Worm (Caenorhabditis elegans) whole organism, L4 larva: ENCODE results near the gene ZC262.2.

Experiments used
- F10B5.3 ChIP-seq: sonication (generic microtip); optimal IDR thresholded peaks from 2 replicates; lab custom pipeline; 2016; ENCODE audit warnings: mild to moderate bottlenecking, missing genetic modification characterization, missing compliant biosample characterization
- F44E2.7 ChIP-seq: fragments of 200-800 bp; sonication (Bioruptor generic); IDR thresholded peaks from 2 replicates; pipeline ENCODE4 v2.1.2; 2022; ENCODE audit warnings: missing genetic modification characterization, missing compliant biosample characterization
- Y105C5A.15 ChIP-seq: fragments of 200-800 bp; sonication (Bioruptor generic); IDR thresholded peaks from 2 replicates; pipeline ENCODE4 v1.3.6; 2022; ENCODE audit warnings: missing genetic modification characterization, missing compliant biosample characterization
- aly-2 ChIP-seq: sonication (generic microtip); optimal IDR thresholded peaks from 2 replicates; lab custom pipeline; 2018; ENCODE audit warnings: missing biosample characterization, missing genetic modification characterization
- ama-1 ChIP-seq: fragments of 150-350 bp; optimal IDR thresholded peaks from 2 replicates; lab custom pipeline; 2014; ENCODE audit warnings: inconsistent platforms, mixed read lengths
- attf-4 ChIP-seq: sonication (generic microtip); optimal IDR thresholded peaks from 3 replicates; lab custom pipeline; 2017; ENCODE audit warnings: missing biosample characterization, missing genetic modification characterization
- ceh-20 ChIP-seq: fragments of 200-800 bp; sonication (Bioruptor generic); IDR thresholded peaks from 2 replicates; pipeline ENCODE4 v1.3.6; 2022; ENCODE audit warnings: missing genetic modification reagents, missing genetic modification characterization, missing compliant biosample characterization
- ceh-28 ChIP-seq: fragments of 150-350 bp; optimal IDR thresholded peaks from 2 replicates; lab custom pipeline; 2014; ENCODE audit warnings: missing biosample characterization, missing genetic modification reagents, missing genetic modification characterization
- ceh-32 ChIP-seq: sonication (generic microtip); optimal IDR thresholded peaks from 2 replicates; lab custom pipeline; 2016; ENCODE audit warnings: mild to moderate bottlenecking, missing genetic modification characterization, missing compliant biosample characterization; ENCODE audit not compliant: poor library complexity
- ceh-62 ChIP-seq: sonication (generic microtip); optimal IDR thresholded peaks from 2 replicates; lab custom pipeline; 2017; ENCODE audit warnings: missing biosample characterization, missing genetic modification characterization
- ceh-82 ChIP-seq: sonication (generic microtip); optimal IDR thresholded peaks from 2 replicates; lab custom pipeline; 2017; ENCODE audit warnings: missing biosample characterization, missing genetic modification characterization
- cey-2 ChIP-seq: sonication (generic microtip); optimal IDR thresholded peaks from 3 replicates; lab custom pipeline; 2017; ENCODE audit warnings: missing genetic modification characterization, mild to moderate bottlenecking, missing compliant biosample characterization, antibody characterized with exemption, borderline replicate concordance; ENCODE audit not compliant: insufficient read depth
- daf-12 ChIP-seq: fragments of 150-350 bp; optimal IDR thresholded peaks from 2 replicates; lab custom pipeline; 2014; ENCODE audit warnings: missing biosample characterization, missing genetic modification reagents, missing genetic modification characterization
- daf-16 ChIP-seq, 3 experiments: sonication (generic microtip); optimal IDR thresholded peaks; 2 replicates each; lab custom pipeline; 2016 to 2017; ENCODE audit warnings: missing genetic modification characterization in 3 of 3, missing genetic modification reagents in 3 of 3, mild to moderate bottlenecking in 2 of 3, missing compliant biosample characterization in 2 of 3, missing biosample characterization in 1 of 3, moderate library complexity in 1 of 3
- daf-19 ChIP-seq: fragments of 200-800 bp; sonication (Bioruptor generic); conservative IDR thresholded peaks from 2 replicates; pipeline ENCODE4 v1.3.6; 2022; ENCODE audit warnings: missing genetic modification characterization, missing compliant biosample characterization
- dmd-8 ChIP-seq: fragments of 200-800 bp; sonication (Bioruptor generic); IDR thresholded peaks from 2 replicates; pipeline ENCODE4 v1.3.6; 2022; ENCODE audit warnings: missing genetic modification characterization, missing compliant biosample characterization
- duxl-1 ChIP-seq: sonication (generic microtip); optimal IDR thresholded peaks from 2 replicates; lab custom pipeline; 2016; ENCODE audit warnings: mild to moderate bottlenecking, missing genetic modification characterization, moderate library complexity, missing compliant biosample characterization; ENCODE audit not compliant: poor library complexity
- dve-1 ChIP-seq: sonication (generic microtip); optimal IDR thresholded peaks from 2 replicates; lab custom pipeline; 2017; ENCODE audit warnings: antibody characterized with exemption, mild to moderate bottlenecking, missing genetic modification characterization, missing compliant biosample characterization; ENCODE audit not compliant: insufficient read depth
- fkh-10 ChIP-seq: fragments of 150-350 bp; optimal IDR thresholded peaks from 2 replicates; lab custom pipeline; 2014; ENCODE audit warnings: missing biosample characterization, missing genetic modification reagents, missing genetic modification characterization
- hlh-11 ChIP-seq: fragments of 200-800 bp; sonication (Bioruptor generic); optimal IDR thresholded peaks from 2 replicates; lab custom pipeline; 2018; ENCODE audit warnings: mild to moderate bottlenecking, missing genetic modification characterization, missing compliant biosample characterization
- jun-1 ChIP-seq: fragments of 150-350 bp; optimal IDR thresholded peaks from 2 replicates; lab custom pipeline; 2014; ENCODE audit warnings: missing biosample characterization, missing genetic modification reagents, missing genetic modification characterization
- lin-1 ChIP-seq: fragments of 200-800 bp; sonication (Bioruptor generic); IDR thresholded peaks from 2 replicates; pipeline ENCODE4 v1.3.6; 2022; ENCODE audit warnings: missing genetic modification reagents, missing genetic modification characterization, missing compliant biosample characterization
- lin-15B ChIP-seq: fragments of 150-350 bp; sonication (generic microtip); optimal IDR thresholded peaks from 3 replicates; lab custom pipeline; 2014; ENCODE audit warnings: missing biosample characterization, missing genetic modification characterization
- lin-38 ChIP-seq: fragments of 200-800 bp; sonication (Bioruptor generic); IDR thresholded peaks from 2 replicates; pipeline ENCODE4 v1.3.6; 2022; ENCODE audit warnings: missing genetic modification reagents, missing genetic modification characterization, missing compliant biosample characterization
- madf-9 ChIP-seq: fragments of 200-800 bp; sonication (Bioruptor generic); conservative IDR thresholded peaks from 2 replicates; pipeline ENCODE4 v1.3.6; 2022; ENCODE audit warnings: missing genetic modification reagents, missing genetic modification characterization, missing compliant biosample characterization
- mdl-1 ChIP-seq, 2 experiments: fragments of 150-350 bp in 1 of 2; sonication (generic microtip) in 1 of 2; optimal IDR thresholded peaks; 2 replicates each; lab custom pipeline; 2014 to 2017; ENCODE audit warnings: missing biosample characterization in 2 of 2, missing genetic modification characterization in 2 of 2
- mes-2 ChIP-seq: sonication (generic microtip); optimal IDR thresholded peaks from 2 replicates; lab custom pipeline; 2016; ENCODE audit warnings: missing genotype, mild to moderate bottlenecking, missing genetic modification characterization, missing compliant biosample characterization; ENCODE audit not compliant: poor library complexity, severe bottlenecking
- mxl-3 ChIP-seq: fragments of 200-800 bp; sonication (Bioruptor generic); optimal IDR thresholded peaks from 2 replicates; lab custom pipeline; 2018; ENCODE audit warnings: mild to moderate bottlenecking, missing genetic modification characterization, missing compliant biosample characterization
- nhr-10 ChIP-seq: fragments of 150-350 bp; optimal IDR thresholded peaks from 2 replicates; lab custom pipeline; 2014; ENCODE audit warnings: missing biosample characterization, missing genetic modification characterization
- nhr-102 ChIP-seq: sonication (generic microtip); optimal IDR thresholded peaks from 2 replicates; lab custom pipeline; 2016; ENCODE audit warnings: mild to moderate bottlenecking, missing genetic modification characterization, moderate library complexity, missing compliant biosample characterization
- nhr-77 ChIP-seq: fragments of 150-350 bp; optimal IDR thresholded peaks from 2 replicates; lab custom pipeline; 2014; ENCODE audit warnings: missing biosample characterization, missing genetic modification characterization
- pha-4 ChIP-seq, 2 experiments: fragments of 150-350 bp in 1 of 2; fragments of 200-800 bp in 1 of 2; sonication (Bioruptor generic) in 1 of 2; IDR thresholded peaks in 1 of 2; optimal IDR thresholded peaks in 1 of 2; 2 replicates each; pipeline versions ENCODE4 v1.3.6 to Lab custom; 2014 to 2022; ENCODE audit warnings: missing genetic modification characterization in 2 of 2, missing genetic modification reagents in 2 of 2, missing biosample characterization in 1 of 2, missing compliant biosample characterization in 1 of 2
- pqm-1 ChIP-seq: sonication (generic microtip); optimal IDR thresholded peaks from 2 replicates; lab custom pipeline; 2017; ENCODE audit warnings: missing biosample characterization, missing genetic modification characterization
- sdz-12 ChIP-seq: fragments of 200-800 bp; sonication (Bioruptor generic); optimal IDR thresholded peaks from 2 replicates; lab custom pipeline; 2018; ENCODE audit warnings: mild to moderate bottlenecking, missing genetic modification characterization, missing compliant biosample characterization
- set-16 ChIP-seq: fragments of 200-800 bp; sonication (Bioruptor generic); IDR thresholded peaks from 2 replicates; pipeline ENCODE4 v1.3.6; 2022; ENCODE audit warnings: missing genetic modification reagents, missing genetic modification characterization, missing compliant biosample characterization
- skn-1 ChIP-seq: fragments of 150-350 bp; optimal IDR thresholded peaks from 2 replicates; lab custom pipeline; 2014; ENCODE audit warnings: missing biosample characterization, missing genetic modification characterization
- snpc-4 ChIP-seq: fragments of 150-350 bp; optimal IDR thresholded peaks from 2 replicates; lab custom pipeline; 2014; ENCODE audit warnings: missing biosample characterization, missing genetic modification characterization
- spr-1 ChIP-seq: sonication (generic microtip); optimal IDR thresholded peaks from 2 replicates; lab custom pipeline; 2016; ENCODE audit warnings: mild to moderate bottlenecking, missing genetic modification characterization, missing compliant biosample characterization
- tag-97 ChIP-seq: fragments of 200-800 bp; sonication (Bioruptor generic); IDR thresholded peaks from 2 replicates; pipeline ENCODE4 v1.3.6; 2022; ENCODE audit warnings: missing genetic modification characterization, missing compliant biosample characterization
- unc-130 ChIP-seq: sonication (generic microtip); optimal IDR thresholded peaks from 2 replicates; lab custom pipeline; 2016; ENCODE audit warnings: missing genetic modification reagents, missing genetic modification characterization, missing compliant biosample characterization
- vab-7 ChIP-seq: fragments of 200-800 bp; sonication (Bioruptor generic); IDR thresholded peaks from 2 replicates; pipeline ENCODE4 v1.3.6; 2022; ENCODE audit warnings: missing genetic modification reagents, missing genetic modification characterization, missing compliant biosample characterization
- zfp-3 ChIP-seq: fragments of 200-800 bp; sonication (Bioruptor generic); conservative IDR thresholded peaks from 2 replicates; pipeline ENCODE4 v1.3.6; 2022; ENCODE audit warnings: missing genetic modification reagents, missing genetic modification characterization, missing compliant biosample characterization
- ztf-7 ChIP-seq: fragments of 150-350 bp; optimal IDR thresholded peaks from 2 replicates; lab custom pipeline; 2014; ENCODE audit warnings: missing biosample characterization, missing genetic modification characterization

Gene ZC262.2

ce11 chrIII:8325574-8326513 is 6.0 kb upstream of the ZC262.2 start, which contains the start of gene ZC262.13 (continued):
- TF ChIP-seq duxl-1: no peak
- TF ChIP-seq attf-4 (tag; lab: Kevin White, UChicago): no peak
- no peak for TF ChIP-seq aly-2 (tag; lab: Kevin White, UChicago)
- no peak for TF ChIP-seq vab-7 (GFP tag; lab: Robert Waterston, UW)
- TF ChIP-seq nhr-10: no peak
- TF ChIP-seq fkh-10 (GFP tag; lab: Kevin White, UChicago): no peak
- no peak for TF ChIP-seq cey-2 (tag; lab: Kevin White, UChicago)
- peak; percentile 11 for TF ChIP-seq mes-2 (tag; lab: Kevin White, UChicago)
- TF ChIP-seq pqm-1 (tag; lab: Kevin White, UChicago): no peak
- no peak for TF ChIP-seq ceh-28
- TF ChIP-seq sdz-12 (GFP tag; lab: Kevin White, UChicago): no peak
- TF ChIP-seq daf-12 (tag; lab: Kevin White, UChicago): no peak
- TF ChIP-seq tag-97 (GFP tag; lab: Robert Waterston, UW): no peak
- TF ChIP-seq daf-16 (GFP tag; optimal IDR thresholded peaks at IDR 0.05; lab: Kevin White, UChicago): no peak
- TF ChIP-seq daf-16 (tag; optimal IDR thresholded peaks at IDR 0.05; lab: Kevin White, UChicago): peak; percentile 49
- TF ChIP-seq snpc-4 (tag; lab: Kevin White, UChicago): no peak
- TF ChIP-seq dmd-8 (GFP tag; lab: Robert Waterston, UW): no peak
- TF ChIP-seq ceh-32 (tag; lab: Kevin White, UChicago): no peak
- TF ChIP-seq daf-19: no peak
- TF ChIP-seq pha-4 (GFP tag; IDR thresholded peaks at IDR 0.05; lab: Robert Waterston, UW): peak; percentile 12; the same call in 1 of the 2 replicates
- TF ChIP-seq pha-4 (tag; optimal IDR thresholded peaks at IDR 0.05; lab: Kevin White, UChicago): no peak
- no peak for TF ChIP-seq ceh-20 (GFP tag; lab: Robert Waterston, UW)
- TF ChIP-seq F44E2.7 (GFP tag; lab: Robert Waterston, UW): no peak
- TF ChIP-seq zfp-3: 0 out of 2 replicates have a peak, but pooled peaks have one; percentile 58
- TF ChIP-seq mdl-1 (tag; optimal IDR thresholded peaks at IDR 0.05; lab: Kevin White, UChicago): no peak
- TF ChIP-seq F10B5.3 (tag; lab: Kevin White, UChicago): no peak
- peak; percentile 55 for TF ChIP-seq hlh-11 (tag; lab: Kevin White, UChicago)
- no peak for TF ChIP-seq Y105C5A.15
- no peak for TF ChIP-seq mxl-3 (GFP tag; lab: Kevin White, UChicago)
- no peak for TF ChIP-seq lin-1 (GFP tag; lab: Robert Waterston, UW)
- no peak for TF ChIP-seq set-16
- TF ChIP-seq ama-1 (lab: Kevin White, UChicago): no peak
- no peak for TF ChIP-seq nhr-102 (tag; lab: Kevin White, UChicago)
- TF ChIP-seq madf-9 (GFP tag; lab: Robert Waterston, UW): no peak
- TF ChIP-seq lin-15B: no peak
- no peak for TF ChIP-seq nhr-77 (tag; lab: Kevin White, UChicago)
- TF ChIP-seq ztf-7 (tag; lab: Kevin White, UChicago): no peak
- TF ChIP-seq lin-38 (GFP tag; lab: Robert Waterston, UW): no peak
- TF ChIP-seq skn-1: no peak
- TF ChIP-seq dve-1 (tag; lab: Kevin White, UChicago): peak; percentile 82
- TF ChIP-seq ceh-62: no peak
- TF ChIP-seq ceh-82: no peak
- peak; percentile 2 for TF ChIP-seq jun-1 (tag; lab: Kevin White, UChicago)
- TF ChIP-seq spr-1 (tag; lab: Kevin White, UChicago): no peak
- TF ChIP-seq unc-130 (GFP tag; lab: Kevin White, UChicago): no peak
